Worm (Caenorhabditis elegans) whole organism, L3 larva: ENCODE results near the gene F49F1.15.

Experiments used
- R02D3.7 ChIP-seq: fragments of 150-350 bp; optimal IDR thresholded peaks from 2 replicates; lab custom pipeline; 2014; ENCODE audit warnings: missing biosample characterization, missing genetic modification characterization
- ama-1 ChIP-seq: fragments of 150-350 bp; optimal IDR thresholded peaks from 2 replicates; lab custom pipeline; 2018
- elt-2 ChIP-seq: sonication (generic microtip); optimal IDR thresholded peaks from 2 replicates; lab custom pipeline; 2016; ENCODE audit warnings: missing genetic modification reagents, mild to moderate bottlenecking, missing genetic modification characterization, missing compliant biosample characterization
- nhr-12 ChIP-seq: fragments of 150-350 bp; optimal IDR thresholded peaks from 2 replicates; lab custom pipeline; 2014; ENCODE audit warnings: missing biosample characterization, missing genetic modification characterization
- snpc-4 ChIP-seq: fragments of 150-350 bp; optimal IDR thresholded peaks from 2 replicates; lab custom pipeline; 2014; ENCODE audit warnings: missing biosample characterization, missing genetic modification characterization
- unc-39 ChIP-seq: sonication (generic microtip); optimal IDR thresholded peaks from 4 replicates; lab custom pipeline; 2017; ENCODE audit warnings: missing biosample characterization, missing genetic modification characterization
- unc-62 ChIP-seq: fragments of 150-350 bp; sonication (generic microtip); optimal IDR thresholded peaks from 4 replicates; lab custom pipeline; 2014; ENCODE audit warnings: missing biosample characterization, missing genetic modification reagents, missing genetic modification characterization

DNA sequence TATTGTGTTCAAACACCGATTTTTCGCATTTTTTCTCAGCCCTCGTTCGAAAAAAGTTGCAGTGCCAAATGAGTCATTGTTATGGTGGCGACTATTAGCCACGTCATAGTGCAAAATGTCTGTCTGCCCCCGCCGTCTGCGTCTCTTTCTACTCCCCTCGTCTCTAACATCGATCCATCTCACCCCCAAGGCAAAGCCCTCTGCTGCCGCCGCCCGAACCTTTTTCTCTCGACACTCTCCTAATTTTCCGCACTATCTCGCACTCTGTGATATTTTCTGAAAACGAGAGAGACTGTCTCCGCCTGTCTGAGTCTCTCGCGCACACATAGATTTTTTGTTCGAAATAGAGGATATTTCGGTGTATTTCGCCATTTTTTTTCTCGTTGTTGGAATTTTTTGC lies 21.3 kb downstream of the F49F1.15 start:
- TF ChIP-seq unc-62 (GFP tag; lab: Kevin White, UChicago) (peak; percentile 34), R02D3.7 (tag; lab: Kevin White, UChicago) (peak; percentile 66), snpc-4 (peak; percentile 62), unc-39 (no peak), nhr-12 (no peak), elt-2 (tag; lab: Kevin White, UChicago) (peak; percentile 58), ama-1 (lab: Kevin White, UChicago) (peak; percentile 1)
